Worm (Caenorhabditis elegans) whole organism, L2 larva: Measurements from ENCODE around the gene let-765.
A peak's percentile ranks its signal among the peaks of the same experiment; 100 is the strongest.
"Not testable (repeated sequence)": the region's sequence is repeated elsewhere in the genome, so short reads cannot be mapped to it uniquely, and the experiment has no call there.

Experiments
- C34F6.9 ChIP-seq: fragments of 150-350 bp; optimal IDR thresholded peaks from 2 replicates; lab custom pipeline; 2014; ENCODE audit warnings: missing biosample characterization, missing genetic modification characterization
- F13H6.1 ChIP-seq: sonication (generic microtip); optimal IDR thresholded peaks from 2 replicates; lab custom pipeline; 2016; ENCODE audit warnings: missing genetic modification characterization, missing compliant biosample characterization
- R02D3.7 ChIP-seq: fragments of 150-350 bp; optimal IDR thresholded peaks from 2 replicates; lab custom pipeline; 2014; ENCODE audit warnings: missing biosample characterization, missing genetic modification characterization
- alr-1 ChIP-seq: fragments of 150-350 bp; optimal IDR thresholded peaks from 2 replicates; lab custom pipeline; 2014; ENCODE audit warnings: missing biosample characterization, missing genetic modification characterization
- aly-2 ChIP-seq: fragments of 150-350 bp; optimal IDR thresholded peaks from 2 replicates; lab custom pipeline; 2014; ENCODE audit warnings: missing biosample characterization, missing genetic modification characterization
- ama-1 ChIP-seq: fragments of 150-350 bp; optimal IDR thresholded peaks from 2 replicates; lab custom pipeline; 2018; ENCODE audit warnings: inconsistent platforms
- ceh-16 ChIP-seq: fragments of 150-350 bp; optimal IDR thresholded peaks from 2 replicates; lab custom pipeline; 2014; ENCODE audit warnings: missing biosample characterization, missing genetic modification characterization
- crh-2 ChIP-seq: sonication (generic microtip); optimal IDR thresholded peaks from 2 replicates; lab custom pipeline; 2017; ENCODE audit warnings: missing biosample characterization, missing genetic modification characterization
- dmd-4 ChIP-seq: sonication (generic microtip); optimal IDR thresholded peaks from 2 replicates; lab custom pipeline; 2017; ENCODE audit warnings: missing biosample characterization, missing genetic modification characterization
- egl-27 ChIP-seq: sonication (generic microtip); optimal IDR thresholded peaks from 3 replicates; lab custom pipeline; 2017; ENCODE audit warnings: missing biosample characterization, missing genetic modification reagents, missing genetic modification characterization
- elt-1 ChIP-seq: fragments of 150-350 bp; optimal IDR thresholded peaks from 2 replicates; lab custom pipeline; 2014; ENCODE audit warnings: missing biosample characterization, missing genetic modification characterization
- fos-1 ChIP-seq: fragments of 150-350 bp; optimal IDR thresholded peaks from 2 replicates; lab custom pipeline; 2014; ENCODE audit warnings: missing biosample characterization, missing genetic modification characterization
- gmeb-1 ChIP-seq: fragments of 150-350 bp; optimal IDR thresholded peaks from 2 replicates; lab custom pipeline; 2014; ENCODE audit warnings: missing biosample characterization, missing genetic modification characterization
- lin-11 ChIP-seq: fragments of 150-350 bp; sonication (generic microtip); optimal IDR thresholded peaks from 2 replicates; lab custom pipeline; 2014; ENCODE audit warnings: missing biosample characterization, missing genetic modification characterization, inconsistent platforms, mixed read lengths
- lin-13 ChIP-seq: fragments of 150-350 bp; optimal IDR thresholded peaks from 2 replicates; lab custom pipeline; 2014; ENCODE audit warnings: missing biosample characterization, missing genetic modification reagents, missing genetic modification characterization
- lin-39 ChIP-seq: fragments of 150-350 bp; optimal IDR thresholded peaks from 2 replicates; lab custom pipeline; 2014; ENCODE audit warnings: missing biosample characterization, missing genetic modification reagents, missing genetic modification characterization
- lsy-2 ChIP-seq, 2 experiments: fragments of 150-350 bp in 1 of 2; sonication (generic microtip) in 1 of 2; optimal IDR thresholded peaks; 2 replicates each; lab custom pipeline; 2014 to 2017; ENCODE audit warnings: missing biosample characterization in 2 of 2, missing genetic modification characterization in 2 of 2
- mbf-1 ChIP-seq: sonication (generic microtip); optimal IDR thresholded peaks from 2 replicates; lab custom pipeline; 2017; ENCODE audit warnings: missing biosample characterization, missing genetic modification characterization
- nhr-10 ChIP-seq: sonication (generic microtip); optimal IDR thresholded peaks from 2 replicates; lab custom pipeline; 2017; ENCODE audit warnings: missing biosample characterization, missing genetic modification characterization
- nhr-11 ChIP-seq: fragments of 150-350 bp; optimal IDR thresholded peaks from 2 replicates; lab custom pipeline; 2014; ENCODE audit warnings: missing biosample characterization, missing genetic modification characterization
- nhr-12 ChIP-seq: fragments of 150-350 bp; optimal IDR thresholded peaks from 2 replicates; lab custom pipeline; 2014; ENCODE audit warnings: missing biosample characterization, missing genetic modification characterization
- nhr-129 ChIP-seq: fragments of 150-350 bp; optimal IDR thresholded peaks from 2 replicates; lab custom pipeline; 2014; ENCODE audit warnings: missing biosample characterization, missing genetic modification characterization
- nhr-21 ChIP-seq: fragments of 150-350 bp; optimal IDR thresholded peaks from 2 replicates; lab custom pipeline; 2014; ENCODE audit warnings: missing biosample characterization, missing genetic modification characterization
- nhr-237 ChIP-seq: fragments of 150-350 bp; optimal IDR thresholded peaks from 2 replicates; lab custom pipeline; 2014; ENCODE audit warnings: missing biosample characterization, missing genetic modification characterization
- nhr-25 ChIP-seq: fragments of 150-350 bp; sonication (generic microtip); optimal IDR thresholded peaks from 3 replicates; lab custom pipeline; 2014; ENCODE audit warnings: missing biosample characterization, missing genetic modification characterization
- nhr-77 ChIP-seq: fragments of 150-350 bp; optimal IDR thresholded peaks from 2 replicates; lab custom pipeline; 2014; ENCODE audit warnings: missing biosample characterization, missing genetic modification characterization
- sma-3 ChIP-seq: sonication (generic microtip); optimal IDR thresholded peaks from 2 replicates; lab custom pipeline; 2016; ENCODE audit warnings: missing genetic modification reagents, missing genetic modification characterization, missing compliant biosample characterization
- sma-9 ChIP-seq, 2 experiments: fragments of 150-350 bp in 1 of 2; sonication (generic microtip) in 1 of 2; optimal IDR thresholded peaks; 2 replicates each; lab custom pipeline; 2014 to 2016; ENCODE audit warnings: missing genetic modification characterization in 2 of 2, mild to moderate bottlenecking in 1 of 2, missing biosample characterization in 1 of 2, missing compliant biosample characterization in 1 of 2, missing genetic modification reagents in 1 of 2, moderate library complexity in 1 of 2
- snpc-4 ChIP-seq: fragments of 150-350 bp; optimal IDR thresholded peaks from 2 replicates; lab custom pipeline; 2014; ENCODE audit warnings: missing biosample characterization, missing genetic modification characterization
- unc-39 ChIP-seq: fragments of 150-350 bp; optimal IDR thresholded peaks from 2 replicates; lab custom pipeline; 2014; ENCODE audit warnings: missing biosample characterization, missing genetic modification characterization
- unc-55 ChIP-seq: fragments of 150-350 bp; sonication (generic microtip); optimal IDR thresholded peaks from 3 replicates; lab custom pipeline; 2014; ENCODE audit warnings: missing biosample characterization, missing genetic modification reagents, missing genetic modification characterization
- unc-62 ChIP-seq: fragments of 150-350 bp; optimal IDR thresholded peaks from 2 replicates; lab custom pipeline; 2014; ENCODE audit warnings: missing biosample characterization, missing genetic modification reagents, missing genetic modification characterization
- zag-1 ChIP-seq: fragments of 150-350 bp; optimal IDR thresholded peaks from 2 replicates; lab custom pipeline; 2014; ENCODE audit warnings: missing biosample characterization, missing genetic modification characterization
- ztf-1 ChIP-seq: fragments of 200-800 bp; sonication (Bioruptor generic); conservative IDR thresholded peaks from 2 replicates; pipeline ENCODE4 v1.3.6; 2022; ENCODE audit warnings: missing genetic modification characterization, missing compliant biosample characterization

let-765 gene

DNA sequence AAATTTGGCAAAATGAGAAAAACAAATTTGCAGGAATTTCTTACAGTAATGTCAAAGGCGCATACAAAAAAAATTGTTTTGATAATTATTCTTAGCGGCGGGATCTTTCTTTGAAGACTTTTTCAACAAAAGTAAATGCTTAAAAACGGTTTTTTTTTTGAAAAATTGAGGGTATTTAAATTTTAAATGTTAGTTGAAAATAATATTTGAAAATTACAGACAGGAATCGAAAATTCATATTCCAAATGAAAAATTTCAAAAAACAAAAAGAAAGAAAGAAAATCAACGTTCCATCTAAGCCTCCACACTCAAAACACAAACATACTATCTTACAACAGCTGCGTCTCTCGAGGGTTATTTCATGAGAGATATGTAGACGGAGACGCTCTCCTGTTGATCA is 23.8 kb downstream of the let-765 start:
- no peak for TF ChIP-seq egl-27
- TF ChIP-seq ztf-1 (GFP tag; lab: Robert Waterston, UW): no peak
- no peak for TF ChIP-seq dmd-4 (tag; lab: Kevin White, UChicago)
- TF ChIP-seq ama-1 (lab: Kevin White, UChicago): no peak
- no peak for TF ChIP-seq lin-13 (GFP tag; lab: Kevin White, UChicago)
- TF ChIP-seq nhr-21: no peak
- TF ChIP-seq zag-1 (tag; lab: Kevin White, UChicago): no peak
- no peak for TF ChIP-seq sma-3 (GFP tag; lab: Kevin White, UChicago)
- no peak for TF ChIP-seq ceh-16
- no peak for TF ChIP-seq R02D3.7 (tag; lab: Kevin White, UChicago)
- no peak for TF ChIP-seq nhr-12 (tag; lab: Kevin White, UChicago)
- TF ChIP-seq unc-39 (tag; lab: Kevin White, UChicago): no peak
- no peak for TF ChIP-seq nhr-10 (tag; lab: Kevin White, UChicago)
- TF ChIP-seq F13H6.1 (tag; lab: Kevin White, UChicago): no peak
- no peak for TF ChIP-seq alr-1 (tag; lab: Kevin White, UChicago)

DNA sequence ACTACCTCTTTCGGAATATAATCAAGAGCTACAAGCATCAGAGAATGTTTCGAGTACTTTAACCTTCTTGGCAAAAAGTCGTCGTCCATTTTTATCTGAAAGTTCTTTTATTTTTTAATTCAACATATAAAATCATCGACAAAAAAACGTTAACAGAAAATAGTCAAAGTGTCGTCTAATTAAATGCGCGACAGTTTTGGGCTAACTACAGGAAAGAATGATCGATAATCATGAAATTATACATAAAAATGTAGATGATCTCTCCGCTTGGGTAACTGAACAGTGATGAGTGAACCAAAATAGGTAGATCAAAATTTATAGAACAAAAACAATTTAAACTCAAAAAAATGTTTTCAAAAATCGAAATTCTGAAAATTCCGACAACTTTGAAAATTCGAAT is 42.5 kb downstream of the let-765 start, which contains the start of gene C09E7.8:
C09E7.8 (minus strand) TSS at position 101 of the 400 bp plus-strand sequence.
- TF ChIP-seq nhr-77 (tag; lab: Kevin White, UChicago) (no peak), mbf-1 (tag; lab: Kevin White, UChicago) (no peak), C34F6.9 (no peak), alr-1 (tag; lab: Kevin White, UChicago) (no peak), dmd-4 (tag; lab: Kevin White, UChicago) (no peak), nhr-11 (tag; lab: Kevin White, UChicago) (no peak), crh-2 (tag; lab: Kevin White, UChicago) (no peak), snpc-4 (no peak), nhr-10 (tag; lab: Kevin White, UChicago) (no peak), ama-1 (lab: Kevin White, UChicago) (no peak), nhr-25 (tag; lab: Kevin White, UChicago) (no peak), nhr-237 (tag; lab: Kevin White, UChicago) (no peak), nhr-129 (tag; lab: Kevin White, UChicago) (no peak), unc-62 (GFP tag; lab: Kevin White, UChicago) (no peak), nhr-21 (no peak), sma-9 (GFP tag; optimal IDR thresholded peaks at IDR 0.05; lab: Kevin White, UChicago) (no peak), sma-9 (tag; optimal IDR thresholded peaks at IDR 0.05; lab: Kevin White, UChicago) (no peak), elt-1 (tag; lab: Kevin White, UChicago) (no peak), lin-39 (no peak), aly-2 (tag; lab: Kevin White, UChicago) (no peak)

DNA sequence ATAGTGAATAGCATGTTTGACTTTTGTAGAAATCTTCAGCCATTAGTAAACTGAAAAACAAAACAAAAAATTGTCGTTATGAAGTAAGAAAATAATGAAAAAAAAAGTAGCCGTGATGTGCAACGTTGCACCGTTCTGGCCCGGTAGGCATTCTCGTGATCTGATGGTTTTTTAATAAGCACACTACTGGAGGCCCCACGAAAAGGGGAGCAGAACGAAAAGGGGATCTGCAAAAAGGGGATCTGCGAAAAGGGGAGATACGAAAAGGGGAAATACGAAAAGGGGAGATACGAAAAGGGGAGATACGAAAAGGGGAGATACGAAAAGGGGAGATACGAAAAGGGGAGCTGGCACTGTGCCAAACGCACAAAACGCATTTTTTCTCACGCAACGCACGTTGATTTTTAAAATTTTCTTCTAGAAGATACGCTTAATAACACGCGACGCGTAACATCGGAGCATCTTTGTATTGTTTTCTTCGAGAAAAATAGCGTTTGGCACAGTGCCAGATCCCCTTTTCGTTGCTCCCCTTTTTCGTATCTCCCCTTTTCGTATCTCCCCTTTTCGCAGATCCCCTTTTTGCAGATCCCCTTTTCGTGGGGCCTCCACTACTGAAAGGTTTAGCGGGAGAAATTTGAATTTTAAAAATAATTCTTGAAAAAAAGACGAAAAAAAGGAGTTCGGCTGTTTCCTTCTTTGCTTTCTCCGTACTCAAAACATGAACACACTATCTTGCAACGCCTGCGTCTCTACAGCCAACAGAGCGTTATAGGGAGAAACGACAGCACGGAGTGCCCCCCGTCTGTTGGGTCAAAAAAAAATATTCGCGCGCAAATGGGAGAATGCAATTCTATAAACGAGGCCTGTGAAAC is 49.5 kb downstream of the let-765 start, which contains the start of gene C09E7.7:
C09E7.7 (minus strand) TSS at position 57 of the 872 bp plus-strand sequence.
- peak; percentile 50 for TF ChIP-seq lin-13 (GFP tag; lab: Kevin White, UChicago)
- peak; percentile 60 for TF ChIP-seq sma-9 (GFP tag; optimal IDR thresholded peaks at IDR 0.05; lab: Kevin White, UChicago)
- not testable (repeated sequence) for TF ChIP-seq sma-9 (tag; optimal IDR thresholded peaks at IDR 0.05; lab: Kevin White, UChicago)
- peak; percentile 24 for TF ChIP-seq nhr-21
- TF ChIP-seq unc-55 (GFP tag; lab: Kevin White, UChicago): peak; percentile 48
- peak; percentile 29 for TF ChIP-seq nhr-25 (tag; lab: Kevin White, UChicago)
- peak; percentile 45 to 48 for TF ChIP-seq lsy-2 (tag; optimal IDR thresholded peaks at IDR 0.05; lab: Kevin White, UChicago)
- peak; percentile 7 for TF ChIP-seq zag-1 (tag; lab: Kevin White, UChicago)
- peak; percentile 43 for TF ChIP-seq nhr-129 (tag; lab: Kevin White, UChicago)
- peak; percentile 72 for TF ChIP-seq sma-3 (GFP tag; lab: Kevin White, UChicago)
- TF ChIP-seq F13H6.1 (tag; lab: Kevin White, UChicago): peak; percentile 55
- peak; percentile 18 for TF ChIP-seq crh-2 (tag; lab: Kevin White, UChicago)
- peak; percentile 16 for TF ChIP-seq fos-1 (tag; lab: Kevin White, UChicago)
- peak; percentile 42 for TF ChIP-seq gmeb-1 (tag; lab: Kevin White, UChicago)
- TF ChIP-seq lin-11 (tag; lab: Kevin White, UChicago): peak; percentile 31
- peak; percentile 57 for TF ChIP-seq C34F6.9
